Worm (Caenorhabditis elegans): ENCODE measurements around the gene srg-23.

Gene srg-23

DNA sequence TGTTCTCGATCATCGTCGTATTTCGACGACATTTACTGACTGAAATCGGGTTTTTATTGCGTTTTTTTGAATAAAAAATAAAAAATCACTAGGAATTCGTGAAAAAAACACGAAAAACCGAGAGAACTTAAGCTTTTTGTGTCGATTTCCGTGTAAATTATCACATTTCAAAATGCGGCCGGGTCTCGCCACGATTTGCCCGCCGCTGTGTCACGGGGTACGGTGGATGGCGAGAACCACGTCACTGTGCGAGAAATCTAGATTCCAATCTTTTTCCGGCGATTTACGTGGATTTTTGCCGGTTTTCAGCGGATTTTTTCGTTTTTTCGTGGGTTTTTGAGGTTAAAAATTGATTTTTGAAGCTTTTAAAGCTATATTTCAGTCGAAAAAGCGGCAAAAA, 19.0 kb downstream of the srg-23 start, which contains the start of gene Y25C1A.8 (continued):
- 0 out of 2 replicates have a peak, but pooled peaks have one; percentile 31 for TF ChIP-seq Y48G9A.11 (GFP tag; IDR thresholded peaks at IDR 0.05)
- peak; percentile 83 for TF ChIP-seq ztf-7 (tag; optimal IDR thresholded peaks at IDR 0.05)
- TF ChIP-seq ceh-28 (tag; optimal IDR thresholded peaks at IDR 0.05): no peak
- TF ChIP-seq nhr-102 (tag; optimal IDR thresholded peaks at IDR 0.05): peak; percentile 94
- peak; percentile 95 for TF ChIP-seq dve-1 (tag; optimal IDR thresholded peaks at IDR 0.05; ENCODE audit: insufficient read depth)
- peak; percentile 46 for TF ChIP-seq ceh-32 (tag; optimal IDR thresholded peaks at IDR 0.05; ENCODE audit: poor library complexity)
- peak; percentile 78 for TF ChIP-seq jun-1 (tag; optimal IDR thresholded peaks at IDR 0.05)
- peak; percentile 62 for TF ChIP-seq vab-7 (GFP tag; IDR thresholded peaks at IDR 0.05)
- TF ChIP-seq hlh-30 (tag; optimal IDR thresholded peaks at IDR 0.05; ENCODE audit: insufficient read depth): peak; percentile 92
- TF ChIP-seq unc-130 (GFP tag; optimal IDR thresholded peaks at IDR 0.05): peak; percentile 35

DNA sequence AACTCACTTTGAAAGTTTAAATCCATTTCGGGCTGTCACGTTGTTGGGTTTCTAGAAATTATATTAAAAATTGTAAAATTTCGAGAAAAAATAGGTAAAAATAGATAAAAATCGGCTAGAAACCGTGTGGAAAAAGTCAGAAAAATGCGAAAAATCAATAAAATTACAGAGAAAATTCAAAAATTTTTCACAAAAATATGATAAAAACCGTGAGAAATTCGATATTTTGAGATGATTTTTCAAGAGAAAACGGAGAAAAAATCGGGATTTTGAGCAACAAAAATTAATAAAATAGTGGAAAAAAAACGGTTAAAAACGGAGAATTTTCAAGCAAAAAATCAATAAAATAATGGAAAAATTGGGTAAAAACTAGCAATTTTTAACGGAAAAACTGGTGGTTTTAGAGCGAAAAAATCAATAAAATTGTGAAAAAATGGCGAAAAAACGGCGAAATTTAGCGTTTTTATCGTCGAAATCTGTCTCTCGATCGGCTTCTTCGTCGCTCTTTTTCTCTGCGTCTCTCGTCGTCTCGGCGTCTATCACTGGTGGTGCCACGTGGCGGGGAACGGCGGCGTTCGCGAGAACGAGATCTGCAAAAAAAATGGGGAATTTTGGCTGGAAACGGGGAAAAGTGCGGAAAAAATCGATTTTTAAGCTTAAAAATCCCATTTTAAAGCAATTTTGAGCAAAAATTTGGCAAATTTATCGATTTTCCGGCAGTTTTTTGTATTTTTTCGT, 24.8 kb downstream of the srg-23 start, which contains the start of gene Y25C1A.7:
Gene Y25C1A.7 (minus strand): TSS at position 51 of the 738 bp plus-strand sequence.
- no peak for TF ChIP-seq dmd-8 (GFP tag; IDR thresholded peaks at IDR 0.05)
- TF ChIP-seq mes-2 (tag; optimal IDR thresholded peaks at IDR 0.05; ENCODE audit: poor library complexity, severe bottlenecking): peak; percentile 35

DNA sequence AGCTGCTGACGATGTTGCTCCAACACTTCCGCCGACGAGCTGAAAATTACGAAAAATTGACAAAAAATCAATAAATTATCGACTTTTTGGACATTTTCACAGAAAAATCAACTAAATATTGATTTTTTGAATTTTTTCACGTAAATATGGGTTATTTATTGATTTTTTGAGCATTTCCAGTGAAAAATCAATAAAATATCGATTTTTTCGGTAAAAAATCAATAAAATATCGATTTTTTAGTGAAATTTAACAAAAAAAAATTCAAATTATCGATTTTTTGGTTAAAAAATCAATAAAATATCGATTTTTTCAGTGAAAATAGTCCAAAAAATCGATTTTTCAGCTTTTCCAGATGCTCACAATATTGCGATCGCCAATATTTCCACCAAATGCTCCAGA, 25.8 kb downstream of the srg-23 start:
- TF ChIP-seq ceh-28 (tag; optimal IDR thresholded peaks at IDR 0.05) (peak; percentile 95), ztf-11 (tag; optimal IDR thresholded peaks at IDR 0.05) (no peak), cey-2 (tag; optimal IDR thresholded peaks at IDR 0.05; ENCODE audit: borderline replicate concordance, insufficient read depth) (no peak)

DNA sequence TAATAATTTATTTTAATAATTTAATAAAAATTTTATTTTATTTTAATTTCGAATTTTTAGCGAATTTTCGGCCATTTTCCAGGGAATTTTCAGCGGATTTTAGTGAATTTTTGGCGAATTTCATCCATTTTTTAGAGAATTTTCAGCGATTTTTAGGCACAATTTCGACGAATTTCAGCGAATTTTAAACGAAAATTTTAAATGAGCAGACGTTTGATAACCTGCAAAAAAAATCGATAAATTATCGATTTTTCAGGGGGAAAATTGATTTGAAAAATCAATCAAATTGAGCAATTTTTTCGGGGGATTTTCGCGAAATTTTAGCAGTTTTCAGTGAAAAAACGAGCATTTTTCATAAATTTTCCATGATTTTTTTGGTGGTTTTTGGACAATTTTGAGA, 27.3 kb downstream of the srg-23 start:
- TF ChIP-seq aha-1 (tag) (peak; percentile 61), ceh-28 (tag; optimal IDR thresholded peaks at IDR 0.05) (peak; percentile 55), gei-8 (GFP tag; optimal IDR thresholded peaks at IDR 0.05) (no peak)

DNA sequence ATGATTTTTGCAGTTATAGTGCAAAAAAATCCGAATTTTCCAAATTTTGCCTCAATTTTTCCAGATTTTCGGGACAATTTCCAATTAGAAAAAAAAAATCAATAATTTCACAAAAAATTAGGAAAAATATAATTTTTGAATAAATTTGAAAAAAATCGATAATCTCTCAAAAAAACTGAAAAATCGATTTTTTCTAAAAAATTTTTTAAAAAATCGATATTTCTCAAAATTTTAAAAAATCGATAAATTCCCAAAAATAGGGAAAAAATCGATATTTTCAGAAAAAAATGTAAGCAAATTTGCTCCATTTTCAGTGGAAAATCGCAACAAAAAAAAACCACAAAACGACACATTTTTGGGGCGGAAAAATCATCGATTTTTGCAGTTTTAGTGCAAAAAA, 28.1 kb downstream of the srg-23 start:
- TF ChIP-seq aha-1 (tag): peak; percentile 86
- no peak for TF ChIP-seq F37D6.2 (tag; optimal IDR thresholded peaks at IDR 0.05)

DNA sequence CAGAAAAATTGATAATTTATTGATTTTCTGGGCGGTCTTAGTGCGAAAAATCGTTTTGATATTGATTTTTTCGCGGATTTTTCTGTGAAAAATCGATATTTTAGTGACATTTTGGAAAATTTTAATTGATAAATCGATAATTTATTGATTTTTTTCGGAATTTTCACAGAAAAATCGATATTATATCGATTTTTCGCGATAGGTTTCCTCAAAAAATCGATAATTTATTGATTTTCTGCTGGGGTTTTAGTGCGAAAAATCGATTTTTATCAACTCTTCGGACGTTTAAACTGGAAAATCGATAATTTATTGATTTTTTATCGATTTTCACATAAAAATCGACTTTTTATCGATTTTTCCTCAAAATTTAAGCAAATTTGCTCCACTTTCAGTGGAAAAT, 28.5 kb downstream of the srg-23 start:
- no peak for TF ChIP-seq Y75B8A.6 (GFP tag; IDR thresholded peaks at IDR 0.05)
- peak; percentile 96 for TF ChIP-seq ceh-28 (tag; optimal IDR thresholded peaks at IDR 0.05)

DNA sequence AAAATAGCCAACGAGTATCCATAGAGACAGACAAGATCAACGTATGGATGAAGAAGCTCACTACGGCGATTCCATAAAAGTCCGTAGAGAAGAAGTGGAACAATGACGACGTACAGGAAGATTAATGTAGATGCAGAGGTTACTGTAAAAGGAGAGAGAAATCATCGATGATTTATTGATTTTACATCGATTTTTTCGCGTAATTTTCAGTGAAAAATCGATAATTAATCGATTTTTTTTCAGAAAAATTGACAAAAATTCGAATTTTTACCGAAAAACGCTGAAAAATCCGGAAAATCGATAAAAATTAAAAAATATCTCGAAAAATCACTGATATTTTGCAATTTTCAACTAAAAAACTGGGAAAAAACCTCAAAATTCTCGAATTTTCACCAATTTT, 29.6 kb downstream of the srg-23 start:
- no peak for TF ChIP-seq unc-130 (GFP tag; optimal IDR thresholded peaks at IDR 0.05)
- TF ChIP-seq ceh-28 (tag; optimal IDR thresholded peaks at IDR 0.05): peak; percentile 81

DNA sequence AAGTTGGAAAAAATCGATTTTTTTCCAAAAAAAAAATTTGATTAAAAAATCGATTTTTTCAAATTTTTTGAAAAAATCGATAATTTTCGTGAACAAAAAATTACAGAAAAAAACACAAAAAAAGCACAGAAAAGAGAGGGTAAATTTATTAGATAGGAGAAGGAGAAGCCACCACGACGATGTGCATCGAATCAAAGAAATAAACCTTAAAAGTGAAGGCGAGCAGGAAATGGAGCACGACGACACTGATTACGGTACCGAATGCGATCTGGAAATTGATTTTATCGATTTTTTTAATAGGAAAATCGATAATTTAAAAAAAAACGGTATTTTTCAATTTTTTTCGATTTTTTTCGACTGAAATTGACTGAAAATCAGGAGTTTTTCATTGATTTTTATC, 30.9 kb downstream of the srg-23 start:
- peak; percentile 12 for TF ChIP-seq ceh-28 (tag; optimal IDR thresholded peaks at IDR 0.05)
- no peak for TF ChIP-seq nhr-11 (tag; optimal IDR thresholded peaks at IDR 0.05)

DNA sequence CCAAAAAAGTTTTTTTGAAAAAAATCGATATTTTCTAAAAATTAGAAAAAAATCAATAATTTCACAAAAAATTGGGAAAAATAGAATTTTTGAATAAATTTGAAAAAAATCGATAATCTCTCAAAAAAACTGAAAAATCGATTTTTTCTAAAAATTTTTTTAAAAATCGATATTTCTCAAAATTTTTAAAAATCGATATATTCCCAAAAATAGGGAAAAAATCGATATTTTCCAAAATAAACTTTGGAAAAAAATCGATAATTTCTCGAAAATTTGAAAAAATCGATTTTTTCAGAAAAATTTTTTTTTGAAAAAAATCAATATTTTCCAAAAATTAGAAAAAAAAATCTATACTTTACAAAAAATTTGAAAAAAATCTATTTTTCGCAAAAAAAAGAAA, 31.3 kb downstream of the srg-23 start:
- peak; percentile 70 for TF ChIP-seq ceh-28 (tag; optimal IDR thresholded peaks at IDR 0.05)
- TF ChIP-seq nhr-41 (GFP tag; IDR thresholded peaks at IDR 0.05): no peak
- no peak for TF ChIP-seq aha-1 (tag)

DNA sequence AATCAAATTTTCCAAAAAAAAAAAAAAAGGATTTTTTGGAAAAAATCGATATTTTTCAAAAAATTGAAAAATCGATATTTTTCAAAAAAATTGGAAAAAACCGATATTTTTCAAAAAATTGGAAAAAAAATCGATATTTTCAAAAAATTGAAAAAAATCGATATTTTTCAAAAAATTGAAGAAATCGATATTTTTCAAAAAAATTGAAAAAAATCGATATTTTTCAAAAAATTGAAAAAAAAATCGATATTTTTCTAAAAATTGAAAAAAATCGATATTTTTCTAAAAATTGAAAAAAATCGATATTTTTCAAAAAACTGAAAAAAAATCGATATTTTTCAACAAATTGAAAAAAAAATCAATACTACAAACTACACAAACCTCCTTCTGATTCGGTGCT, 32.0 kb downstream of the srg-23 start:
- TF ChIP-seq ceh-28 (tag; optimal IDR thresholded peaks at IDR 0.05) (peak; percentile 77), pqm-1 (tag; optimal IDR thresholded peaks at IDR 0.05) (no peak)
